Fruit fly (Drosophila melanogaster) whole organism, embryonic: Measurements from ENCODE around the gene Srrm234.

Source experiments
- Ada2b ChIP-seq: fragments of 200-800 bp; sonication (Bioruptor generic); IDR thresholded peaks from 2 replicates; pipeline ENCODE4 v1.3.6; 2022; ENCODE audit warnings: missing biosample characterization, missing genetic modification characterization
- Awh ChIP-seq: fragments of 200-800 bp; sonication (Bioruptor generic); IDR thresholded peaks from 2 replicates; pipeline ENCODE4, ENCODE4 v1.3.6; 2022; ENCODE audit warnings: missing biosample characterization, missing genetic modification characterization
- CG11085 ChIP-seq: fragments of 200-800 bp; sonication (Bioruptor generic); IDR thresholded peaks from 2 replicates; pipeline ENCODE4 v1.3.6; 2022; ENCODE audit warnings: missing biosample characterization, missing genetic modification characterization
- CG12299 ChIP-seq: fragments of 200-800 bp; sonication (Bioruptor generic); optimal IDR thresholded peaks from 2 replicates; lab custom pipeline; 2018; ENCODE audit warnings: missing biosample characterization, mild to moderate bottlenecking, missing genetic modification characterization
- CG15269 ChIP-seq: fragments of 200-800 bp; sonication (Bioruptor generic); optimal IDR thresholded peaks from 2 replicates; lab custom pipeline; 2018; ENCODE audit warnings: missing biosample characterization, mild to moderate bottlenecking, missing genetic modification characterization, moderate library complexity
- CG2129 ChIP-seq: fragments of 200-800 bp; sonication (Bioruptor generic); IDR thresholded peaks from 2 replicates; pipeline ENCODE4 v1.3.6; 2022; ENCODE audit warnings: missing biosample characterization, missing genetic modification characterization; ENCODE audit not compliant: partially characterized antibody
- CG31224 ChIP-seq: fragments of 200-800 bp; sonication (Bioruptor generic); IDR thresholded peaks from 2 replicates; pipeline ENCODE4 v1.3.6; 2022; ENCODE audit warnings: missing biosample characterization, missing genetic modification characterization
- CG31365 ChIP-seq: fragments of 200-800 bp; sonication (Bioruptor generic); optimal IDR thresholded peaks from 2 replicates; lab custom pipeline; 2018; ENCODE audit warnings: missing biosample characterization, mild to moderate bottlenecking, missing genetic modification characterization
- CG32767 ChIP-seq: fragments of 200-800 bp; sonication (Bioruptor generic); IDR thresholded peaks from 2 replicates; pipeline ENCODE4 v1.3.6; 2022; ENCODE audit warnings: missing biosample characterization, missing genetic modification characterization
- CG34422 ChIP-seq: fragments of 200-800 bp; sonication (Bioruptor generic); IDR thresholded peaks from 3 replicates; pipeline ENCODE4 v1.3.6; 2022; ENCODE audit warnings: missing biosample characterization, missing genetic modification characterization
- CG3847 ChIP-seq: fragments of 200-800 bp; sonication (Bioruptor generic); IDR thresholded peaks from 2 replicates; pipeline ENCODE4 v1.3.6; 2022; ENCODE audit warnings: missing biosample characterization, missing genetic modification characterization
- CG42726 ChIP-seq: fragments of 200-800 bp; sonication (Bioruptor generic); IDR thresholded peaks from 2 replicates; pipeline ENCODE4 v1.3.6; 2022; ENCODE audit warnings: missing biosample characterization, missing genetic modification characterization; ENCODE audit not compliant: partially characterized antibody
- CG6791 ChIP-seq: fragments of 200-800 bp; sonication (Bioruptor generic); IDR thresholded peaks from 3 replicates; pipeline ENCODE4 v1.3.6; 2022; ENCODE audit warnings: missing biosample characterization, missing genetic modification characterization; ENCODE audit not compliant: partially characterized antibody
- CG6854 ChIP-seq: fragments of 200-800 bp; sonication (Bioruptor generic); optimal IDR thresholded peaks from 3 replicates; lab custom pipeline; 2017; ENCODE audit warnings: missing biosample characterization, mild to moderate bottlenecking, missing genetic modification characterization
- CG9215 ChIP-seq: fragments of 200-800 bp; sonication (Bioruptor generic); IDR thresholded peaks from 2 replicates; pipeline ENCODE4 v1.3.6; 2022; ENCODE audit warnings: missing biosample characterization, missing genetic modification characterization
- Deaf1 ChIP-seq: fragments of 200-800 bp; optimal IDR thresholded peaks from 3 replicates; lab custom pipeline; 2019; ENCODE audit warnings: missing biosample characterization, mild to moderate bottlenecking, missing genetic modification characterization, moderate library complexity
- Dp ChIP-seq: fragments of 200-800 bp; sonication (Bioruptor generic); optimal IDR thresholded peaks from 2 replicates; lab custom pipeline; 2018; ENCODE audit warnings: missing biosample characterization, mild to moderate bottlenecking, missing genetic modification characterization, moderate library complexity
- E2f1 ChIP-seq: fragments of 200-800 bp; sonication (Bioruptor generic); IDR thresholded peaks from 2 replicates; pipeline ENCODE4 v1.3.6; 2022; ENCODE audit warnings: missing biosample characterization, missing genetic modification characterization
- Gsc ChIP-seq: fragments of 200-800 bp; sonication (Bioruptor generic); IDR thresholded peaks from 2 replicates; pipeline ENCODE4 v1.3.6; 2022; ENCODE audit warnings: missing biosample characterization, missing genetic modification characterization
- Gug ChIP-seq: fragments of 200-800 bp; sonication (Bioruptor generic); IDR thresholded peaks from 4 replicates; pipeline ENCODE4 v1.3.6; 2022; ENCODE audit warnings: missing biosample characterization, missing genetic modification characterization
- HLHmδ ChIP-seq: fragments of 200-800 bp; sonication (Bioruptor generic); optimal IDR thresholded peaks from 2 replicates; lab custom pipeline; 2018; ENCODE audit warnings: missing biosample characterization, mild to moderate bottlenecking, missing genetic modification characterization, moderate library complexity
- Hand ChIP-seq: fragments of 200-800 bp; sonication (Bioruptor generic); optimal IDR thresholded peaks from 2 replicates; lab custom pipeline; 2017; ENCODE audit warnings: mild to moderate bottlenecking, missing biosample characterization, missing genetic modification reagents, missing genetic modification characterization
- Hmx ChIP-seq: fragments of 200-800 bp; sonication (Bioruptor generic); optimal IDR thresholded peaks from 2 replicates; lab custom pipeline; 2016; ENCODE audit warnings: missing biosample characterization, missing genetic modification characterization
- Kr ChIP-seq: fragments of 200-800 bp; sonication (Bioruptor generic); optimal IDR thresholded peaks from 2 replicates; lab custom pipeline; 2017; ENCODE audit warnings: missing biosample characterization, mild to moderate bottlenecking, missing genetic modification characterization
- MBD-R2 ChIP-seq: fragments of 200-800 bp; sonication (Bioruptor generic); IDR thresholded peaks from 2 replicates; pipeline ENCODE4 v1.3.6; 2022; ENCODE audit warnings: missing biosample characterization, missing genetic modification characterization
- Med ChIP-seq: fragments of 200-800 bp; sonication (Bioruptor generic); peaks from one replicate; lab custom pipeline; 2016; ENCODE audit warnings: missing biosample characterization, missing genetic modification characterization, mild to moderate bottlenecking, inconsistent platforms, moderate library complexity
- Nf-YB ChIP-seq: fragments of 200-800 bp; sonication (Bioruptor generic); optimal IDR thresholded peaks from 3 replicates; lab custom pipeline; 2019; ENCODE audit warnings: missing biosample characterization, mild to moderate bottlenecking, missing genetic modification characterization, moderate library complexity
- Nf-YC ChIP-seq: fragments of 200-800 bp; optimal IDR thresholded peaks from 3 replicates; lab custom pipeline; 2019; ENCODE audit warnings: missing biosample characterization, mild to moderate bottlenecking, missing genetic modification characterization, moderate library complexity
- Opbp ChIP-seq: fragments of 200-800 bp; sonication (Bioruptor generic); IDR thresholded peaks from 3 replicates; pipeline ENCODE4 v1.3.6; 2022; ENCODE audit warnings: missing biosample characterization, missing genetic modification characterization; ENCODE audit not compliant: partially characterized antibody
- Pdp1 ChIP-seq, 2 experiments: fragments of 200-800 bp; sonication (Bioruptor generic); optimal IDR thresholded peaks; 3 replicates each; lab custom pipeline; 2016; ENCODE audit warnings: missing biosample characterization in 2 of 2, missing genetic modification characterization in 2 of 2, mild to moderate bottlenecking in 1 of 2, moderate library complexity in 1 of 2
- Ssrp ChIP-seq: fragments of 200-800 bp; sonication (Bioruptor generic); optimal IDR thresholded peaks from 2 replicates; lab custom pipeline; 2018; ENCODE audit warnings: missing biosample characterization, mild to moderate bottlenecking, missing genetic modification characterization, moderate library complexity
- Trl ChIP-seq, 3 experiments: fragments of >200 bp in 2 of 3; fragments of 200-800 bp in 1 of 3; sonication (Bioruptor generic) in 1 of 3; optimal IDR thresholded peaks; 2 replicates in 1 of 3; 3 replicates in 2 of 3; lab custom pipeline; 2016 to 2017; ENCODE audit warnings: missing biosample characterization in 1 of 3, missing genetic modification characterization in 1 of 3
- ato ChIP-seq: fragments of 200-800 bp; sonication (Bioruptor generic); IDR thresholded peaks from 2 replicates; pipeline ENCODE4 v1.3.6; 2022; ENCODE audit warnings: missing biosample characterization, missing genetic modification characterization; ENCODE audit not compliant: partially characterized antibody
- crp ChIP-seq, 2 experiments: fragments of 200-800 bp; sonication (Bioruptor generic); optimal IDR thresholded peaks; 2 replicates in 1 of 2; 3 replicates in 1 of 2; lab custom pipeline; 2017; ENCODE audit warnings: missing biosample characterization in 2 of 2, missing genetic modification characterization in 2 of 2, mild to moderate bottlenecking in 1 of 2, moderate library complexity in 1 of 2
- ewg ChIP-seq: fragments of 200-800 bp; sonication (Bioruptor generic); optimal IDR thresholded peaks from 3 replicates; lab custom pipeline; 2017; ENCODE audit warnings: mild to moderate bottlenecking, missing biosample characterization, missing genetic modification reagents, missing genetic modification characterization
- fd64A ChIP-seq: fragments of 200-800 bp; sonication (Bioruptor generic); optimal IDR thresholded peaks from 3 replicates; lab custom pipeline; 2018; ENCODE audit warnings: missing biosample characterization, mild to moderate bottlenecking, missing genetic modification characterization
- gcm ChIP-seq: fragments of 200-800 bp; sonication (Bioruptor generic); optimal IDR thresholded peaks from 2 replicates; lab custom pipeline; 2019; ENCODE audit warnings: missing biosample characterization, mild to moderate bottlenecking, missing genetic modification characterization, moderate library complexity
- hth ChIP-seq: fragments of >200 bp; optimal IDR thresholded peaks from 2 replicates; lab custom pipeline; 2017; ENCODE audit warnings: inconsistent platforms
- nerfin-1 ChIP-seq: fragments of 200-800 bp; sonication (Bioruptor generic); optimal IDR thresholded peaks from 3 replicates; lab custom pipeline; 2019; ENCODE audit warnings: missing biosample characterization, mild to moderate bottlenecking, missing genetic modification characterization, moderate library complexity
- onecut ChIP-seq: fragments of 200-800 bp; sonication (Bioruptor generic); IDR thresholded peaks from 2 replicates; pipeline ENCODE4 v1.3.6; 2022; ENCODE audit warnings: missing biosample characterization, missing genetic modification characterization
- sd ChIP-seq: fragments of 200-800 bp; sonication (Bioruptor generic); optimal IDR thresholded peaks from 3 replicates; lab custom pipeline; 2018; ENCODE audit warnings: missing biosample characterization, mild to moderate bottlenecking, missing genetic modification characterization, moderate library complexity
- stc ChIP-seq: fragments of 200-800 bp; sonication (Bioruptor generic); IDR thresholded peaks from 2 replicates; pipeline ENCODE4 v1.3.6; 2022; ENCODE audit warnings: missing biosample characterization, missing genetic modification characterization
- tin ChIP-seq: fragments of 200-800 bp; sonication (Bioruptor generic); optimal IDR thresholded peaks from 3 replicates; lab custom pipeline; 2016; ENCODE audit warnings: missing biosample characterization, missing genetic modification characterization
- trh ChIP-seq: fragments of 200-800 bp; sonication (Bioruptor generic); optimal IDR thresholded peaks from 2 replicates; lab custom pipeline; 2016; ENCODE audit warnings: missing biosample characterization, missing genetic modification characterization
- zen2 ChIP-seq: fragments of 200-800 bp; sonication (Bioruptor generic); IDR thresholded peaks from 3 replicates; pipeline ENCODE4 v1.3.6; 2022; ENCODE audit warnings: missing biosample characterization, missing genetic modification characterization; ENCODE audit not compliant: partially characterized antibody

Gene Srrm234

dm6 chr3L:1664205-1664604 lies 659 bp downstream of the Srrm234 start (continued):
- TF ChIP-seq zen2 (peak; percentile 52; the same call in 2 of the 3 replicates), CG34422 (GFP tag; lab: Robert Waterston, UW) (peak; percentile 26; the same call in 1 of the 3 replicates), Trl (optimal IDR thresholded peaks at IDR 0.05; lab: Kevin White, UChicago) (no peak), Trl (GFP tag; optimal IDR thresholded peaks at IDR 0.05; lab: Kevin White, UChicago) (no peak), Hand (GFP tag; lab: Kevin White, UChicago) (peak; percentile 5), crp (GFP tag; optimal IDR thresholded peaks at IDR 0.05; lab: Kevin White, UChicago) (no peak), CG31365 (tag; lab: Kevin White, UChicago) (no peak), CG6791 (0 out of 3 replicates have a peak, but pooled peaks have one; percentile 28), nerfin-1 (tag; lab: Kevin White, UChicago) (peak; percentile 21), Awh (GFP tag; lab: Robert Waterston, UW) (0 out of 2 replicates have a peak, but pooled peaks have one; percentile 10), Pdp1 (GFP tag; optimal IDR thresholded peaks at IDR 0.05; lab: Kevin White, UChicago) (peak in 1 of 2 experiments; percentile 92), Kr (GFP tag; lab: Kevin White, UChicago) (no peak), CG12299 (tag; lab: Kevin White, UChicago) (no peak)

- TF ChIP-seq CG32767 (GFP tag; lab: Robert Waterston, UW) (peak; percentile 48; the same call in 1 of the 2 replicates), ato (no peak), MBD-R2 (GFP tag; lab: Robert Waterston, UW) (peak; percentile 36), Deaf1 (tag; lab: Kevin White, UChicago) (peak; percentile 68), ewg (GFP tag; lab: Kevin White, UChicago) (peak; percentile 83), onecut (peak; percentile 85), Nf-YC (tag; lab: Kevin White, UChicago) (peak; percentile 89), Nf-YB (GFP tag; lab: Kevin White, UChicago) (peak; percentile 81), Med (GFP tag; lab: Kevin White, UChicago) (peak; percentile 59), gcm (GFP tag; lab: Kevin White, UChicago) (no peak)
Measured at dm6 chr3L:1663531-1663930, 1.3 kb downstream of the Srrm234 start.

- TF ChIP-seq CG3847 (GFP tag; lab: Robert Waterston, UW) = no peak
- no peak for TF ChIP-seq Ada2b (GFP tag; lab: Robert Waterston, UW)
- TF ChIP-seq Ssrp = no peak
- TF ChIP-seq fd64A = no peak
- TF ChIP-seq Hmx (GFP tag; lab: Kevin White, UChicago) = no peak
- no peak for TF ChIP-seq Opbp (GFP tag; lab: Robert Waterston, UW)
- TF ChIP-seq Gug (GFP tag; lab: Robert Waterston, UW) = no peak
- peak; percentile 30; the same call in 2 of the 3 replicates for TF ChIP-seq zen2
- no peak for TF ChIP-seq tin (GFP tag; lab: Kevin White, UChicago)
- no peak for TF ChIP-seq Dp (GFP tag; lab: Kevin White, UChicago)
- TF ChIP-seq Gsc (GFP tag; lab: Robert Waterston, UW) = no peak
- TF ChIP-seq CG31224 (GFP tag; lab: Robert Waterston, UW) = peak; percentile 99
- no peak for TF ChIP-seq stc (GFP tag; lab: Robert Waterston, UW)
- no peak for TF ChIP-seq CG15269 (tag; lab: Kevin White, UChicago)
- TF ChIP-seq HLHmδ (GFP tag; lab: Kevin White, UChicago) = no peak
- TF ChIP-seq CG9215 (GFP tag; lab: Robert Waterston, UW) = no peak
- no peak for TF ChIP-seq E2f1 (GFP tag; lab: Robert Waterston, UW)
- TF ChIP-seq MBD-R2 (GFP tag; lab: Robert Waterston, UW) = 0 out of 2 replicates have a peak, but pooled peaks have one; percentile 13
- TF ChIP-seq CG2129 = no peak
- peak; percentile 79 for TF ChIP-seq Deaf1 (tag; lab: Kevin White, UChicago)
- TF ChIP-seq Med (GFP tag; lab: Kevin White, UChicago) = peak; percentile 19
- TF ChIP-seq Nf-YC (tag; lab: Kevin White, UChicago) = peak; percentile 69
- TF ChIP-seq sd = no peak
- TF ChIP-seq CG11085 = no peak
- TF ChIP-seq hth (lab: Kevin White, UChicago) = no peak
- TF ChIP-seq CG42726 (GFP tag; lab: Robert Waterston, UW) = no peak
- no peak for TF ChIP-seq CG6854 (GFP tag; lab: Kevin White, UChicago)
- no peak for TF ChIP-seq trh (GFP tag; lab: Kevin White, UChicago)
Measured at dm6 chr3L:1661738-1662370, 3.0 kb downstream of the Srrm234 start.
